Worm (Caenorhabditis elegans) whole organism, young adult: ENCODE data around the gene col-187.

ENCODE experiments used
- B0019.2 ChIP-seq: fragments of 200-800 bp; sonication (Bioruptor generic); conservative IDR thresholded peaks from 2 replicates; pipeline ENCODE4 v1.3.6; 2022; ENCODE audit warnings: missing genetic modification reagents, missing genetic modification characterization, missing compliant biosample characterization
- B0261.1 ChIP-seq: sonication (generic microtip); optimal IDR thresholded peaks from 2 replicates; lab custom pipeline; 2016; ENCODE audit warnings: mild to moderate bottlenecking, missing genetic modification characterization, moderate library complexity, missing compliant biosample characterization
- B0336.3 ChIP-seq: fragments of 200-800 bp; sonication (Bioruptor generic); IDR thresholded peaks from 2 replicates; pipeline ENCODE4 v1.3.6; 2022; ENCODE audit warnings: missing genetic modification characterization, missing compliant biosample characterization
- F33H1.4 ChIP-seq: fragments of 200-800 bp; sonication (Bioruptor generic); IDR thresholded peaks from 2 replicates; pipeline ENCODE4 v1.3.6; 2022; ENCODE audit warnings: missing genetic modification reagents, missing genetic modification characterization, missing compliant biosample characterization
- F39B2.1 ChIP-seq: fragments of 200-800 bp; sonication (Bioruptor generic); IDR thresholded peaks from 2 replicates; pipeline ENCODE4 v1.3.6; 2022; ENCODE audit warnings: missing genetic modification reagents, missing genetic modification characterization, missing compliant biosample characterization
- F55B11.4 ChIP-seq: sonication (generic microtip); optimal IDR thresholded peaks from 2 replicates; lab custom pipeline; 2016; ENCODE audit warnings: missing compliant biosample characterization, missing genetic modification characterization, borderline replicate concordance; ENCODE audit not compliant: insufficient read depth
- F57C9.4 ChIP-seq: sonication (generic microtip); optimal IDR thresholded peaks from 2 replicates; lab custom pipeline; 2017; ENCODE audit warnings: mild to moderate bottlenecking, missing genetic modification characterization, missing compliant biosample characterization
- K11D2.4 ChIP-seq: fragments of 200-800 bp; sonication (Bioruptor generic); IDR thresholded peaks from 2 replicates; pipeline ENCODE4 v1.3.6; 2022; ENCODE audit warnings: missing genetic modification reagents, missing genetic modification characterization, missing compliant biosample characterization
- K12H6.12 ChIP-seq: fragments of 200-800 bp; sonication (Bioruptor generic); optimal IDR thresholded peaks from 2 replicates; lab custom pipeline; 2018; ENCODE audit warnings: mild to moderate bottlenecking, missing genetic modification characterization, missing compliant biosample characterization
- T07F8.4 ChIP-seq: sonication (generic microtip); optimal IDR thresholded peaks from 2 replicates; lab custom pipeline; 2016; ENCODE audit warnings: mild to moderate bottlenecking, missing genetic modification characterization, moderate library complexity, missing compliant biosample characterization
- Y67H2A.10 ChIP-seq: fragments of 200-800 bp; sonication (Bioruptor generic); conservative IDR thresholded peaks from 2 replicates; pipeline ENCODE4 v1.3.6; 2022; ENCODE audit warnings: missing genetic modification reagents, missing genetic modification characterization, missing compliant biosample characterization
- ama-1 ChIP-seq, 3 experiments: fragments of 150-350 bp in 1 of 3; sonication (generic microtip) in 2 of 3; optimal IDR thresholded peaks; 2 replicates each; lab custom pipeline; 2014 to 2018; ENCODE audit warnings: missing biosample characterization in 2 of 3, missing genetic modification characterization in 2 of 3, missing genetic modification reagents in 2 of 3
- atf-7 ChIP-seq: sonication (generic microtip); optimal IDR thresholded peaks from 2 replicates; lab custom pipeline; 2017; ENCODE audit warnings: mild to moderate bottlenecking, missing genetic modification characterization, missing compliant biosample characterization
- bed-1 ChIP-seq: fragments of 200-800 bp; sonication (Bioruptor generic); IDR thresholded peaks from 2 replicates; pipeline ENCODE4 v1.3.6; 2022; ENCODE audit warnings: missing genetic modification reagents, missing genetic modification characterization, missing compliant biosample characterization
- cebp-1 ChIP-seq, 2 experiments: fragments of 200-800 bp in 1 of 2; sonication (Bioruptor generic) in 1 of 2; sonication (generic microtip) in 1 of 2; IDR thresholded peaks in 1 of 2; optimal IDR thresholded peaks in 1 of 2; 2 replicates each; pipeline versions ENCODE4 v1.3.6 to Lab custom; 2017 to 2022; ENCODE audit warnings: missing compliant biosample characterization in 2 of 2, missing genetic modification characterization in 2 of 2, mild to moderate bottlenecking in 1 of 2, missing genetic modification reagents in 1 of 2, moderate library complexity in 1 of 2
- cebp-2 ChIP-seq: fragments of 200-800 bp; sonication (Bioruptor generic); IDR thresholded peaks from 2 replicates; pipeline ENCODE4 v1.3.6; 2022; ENCODE audit warnings: missing genetic modification characterization, missing compliant biosample characterization
- ceh-100 ChIP-seq: fragments of 200-800 bp; sonication (Bioruptor generic); IDR thresholded peaks from 2 replicates; pipeline ENCODE4 v1.3.6; 2022; ENCODE audit warnings: missing genetic modification reagents, missing genetic modification characterization, missing compliant biosample characterization
- ceh-27 ChIP-seq: fragments of 200-800 bp; sonication (Bioruptor generic); optimal IDR thresholded peaks from 2 replicates; lab custom pipeline; 2018; ENCODE audit warnings: mild to moderate bottlenecking, missing genetic modification characterization, moderate library complexity, missing compliant biosample characterization
- ceh-40 ChIP-seq: fragments of 200-800 bp; sonication (Bioruptor generic); IDR thresholded peaks from 2 replicates; pipeline ENCODE4 v1.3.6; 2022; ENCODE audit warnings: missing genetic modification characterization, missing compliant biosample characterization
- chd-7 ChIP-seq: sonication (generic microtip); optimal IDR thresholded peaks from 2 replicates; lab custom pipeline; 2016; ENCODE audit warnings: mild to moderate bottlenecking, missing genetic modification characterization, moderate library complexity, missing compliant biosample characterization
- die-1 ChIP-seq: sonication (generic microtip); optimal IDR thresholded peaks from 2 replicates; lab custom pipeline; 2016; ENCODE audit warnings: missing genotype, mild to moderate bottlenecking, missing genetic modification characterization, missing compliant biosample characterization
- dox-1 ChIP-seq: fragments of 200-800 bp; sonication (Bioruptor generic); IDR thresholded peaks from 2 replicates; pipeline ENCODE4 v1.3.6; 2022; ENCODE audit warnings: missing genetic modification reagents, missing genetic modification characterization, missing compliant biosample characterization
- dpff-1 ChIP-seq: sonication (generic microtip); optimal IDR thresholded peaks from 2 replicates; lab custom pipeline; 2017; ENCODE audit warnings: mild to moderate bottlenecking, missing genetic modification characterization, missing compliant biosample characterization
- efl-1 ChIP-seq: fragments of 150-350 bp; optimal IDR thresholded peaks from 2 replicates; lab custom pipeline; 2014; ENCODE audit warnings: missing biosample characterization, missing genetic modification reagents, missing genetic modification characterization
- fkh-3 ChIP-seq: sonication (generic microtip); optimal IDR thresholded peaks from 2 replicates; lab custom pipeline; 2016; ENCODE audit warnings: mild to moderate bottlenecking, missing genetic modification characterization, missing compliant biosample characterization
- hlh-12 ChIP-seq: sonication (generic microtip); optimal IDR thresholded peaks from 2 replicates; lab custom pipeline; 2016; ENCODE audit warnings: missing genetic modification characterization, missing compliant biosample characterization
- hlh-26 ChIP-seq: fragments of 200-800 bp; sonication (Bioruptor generic); conservative IDR thresholded peaks from 2 replicates; pipeline ENCODE4 v1.3.6; 2022; ENCODE audit warnings: missing genetic modification reagents, missing genetic modification characterization, missing compliant biosample characterization
- hmg-20 ChIP-seq: fragments of 200-800 bp; sonication (Bioruptor generic); IDR thresholded peaks from 2 replicates; pipeline ENCODE4 v1.3.6; 2022; ENCODE audit warnings: missing genetic modification reagents, missing genetic modification characterization, missing compliant biosample characterization
- let-526 ChIP-seq: fragments of 200-800 bp; sonication (Bioruptor generic); IDR thresholded peaks from 2 replicates; pipeline ENCODE4 v1.3.6; 2022; ENCODE audit warnings: missing genetic modification reagents, missing genetic modification characterization, missing compliant biosample characterization
- let-607 ChIP-seq, 2 experiments: fragments of 200-800 bp in 1 of 2; sonication (Bioruptor generic) in 1 of 2; sonication (generic microtip) in 1 of 2; optimal IDR thresholded peaks; 2 replicates each; lab custom pipeline; 2016 to 2018; ENCODE audit warnings: mild to moderate bottlenecking in 2 of 2, missing compliant biosample characterization in 2 of 2, missing genetic modification characterization in 2 of 2, moderate library complexity in 2 of 2, missing genotype in 1 of 2
- lin-26 ChIP-seq: fragments of 200-800 bp; sonication (Bioruptor generic); IDR thresholded peaks from 2 replicates; pipeline ENCODE4 v1.3.6; 2022; ENCODE audit warnings: missing genetic modification reagents, missing genetic modification characterization, missing compliant biosample characterization
- lin-35 ChIP-seq, 3 experiments: fragments of 150-350 bp in 2 of 3; sonication (generic microtip) in 1 of 3; optimal IDR thresholded peaks; 2 replicates each; lab custom pipeline; 2014 to 2018; ENCODE audit warnings: missing biosample characterization in 3 of 3, missing genetic modification characterization in 3 of 3, missing genetic modification reagents in 3 of 3
- lin-54 ChIP-seq: fragments of 200-800 bp; sonication (Bioruptor generic); optimal IDR thresholded peaks from 2 replicates; lab custom pipeline; 2018; ENCODE audit warnings: mild to moderate bottlenecking, missing genetic modification characterization, missing compliant biosample characterization
- lsl-1 ChIP-seq: fragments of 200-800 bp; sonication (Bioruptor generic); optimal IDR thresholded peaks from 2 replicates; lab custom pipeline; 2018; ENCODE audit warnings: mild to moderate bottlenecking, missing genetic modification characterization, moderate library complexity, missing compliant biosample characterization
- madf-6 ChIP-seq: fragments of 200-800 bp; sonication (Bioruptor generic); IDR thresholded peaks from 2 replicates; pipeline ENCODE4 v1.3.6; 2022; ENCODE audit warnings: missing genetic modification reagents, missing genetic modification characterization, missing compliant biosample characterization
- nfya-2 ChIP-seq: fragments of 200-800 bp; sonication (Bioruptor generic); IDR thresholded peaks from 2 replicates; pipeline ENCODE4 v1.3.6; 2022; ENCODE audit warnings: missing genetic modification reagents, missing genetic modification characterization, missing compliant biosample characterization
- nhr-27 ChIP-seq: fragments of 200-800 bp; sonication (Bioruptor generic); optimal IDR thresholded peaks from 2 replicates; lab custom pipeline; 2018; ENCODE audit warnings: mild to moderate bottlenecking, missing genetic modification characterization, moderate library complexity, missing compliant biosample characterization
- pha-4 ChIP-seq: fragments of 150-350 bp; sonication (generic microtip); optimal IDR thresholded peaks from 2 replicates; lab custom pipeline; 2014; ENCODE audit warnings: missing biosample characterization, missing genetic modification reagents, missing genetic modification characterization
- rcor-1 ChIP-seq: fragments of 200-800 bp; sonication (Bioruptor generic); IDR thresholded peaks from 2 replicates; pipeline ENCODE4 v1.3.6; 2022; ENCODE audit warnings: missing genetic modification reagents, missing genetic modification characterization, missing compliant biosample characterization
- sea-2 ChIP-seq: fragments of 200-800 bp; sonication (Bioruptor generic); IDR thresholded peaks from 2 replicates; pipeline ENCODE4 v1.3.6; 2022; ENCODE audit warnings: missing genetic modification characterization, missing compliant biosample characterization
- snpc-1.1 ChIP-seq: sonication (generic microtip); optimal IDR thresholded peaks from 2 replicates; lab custom pipeline; 2017; ENCODE audit warnings: missing genetic modification characterization, mild to moderate bottlenecking, missing compliant biosample characterization, antibody characterized with exemption, moderate library complexity, missing genotype, missing genetic modification reagents; ENCODE audit not compliant: insufficient read depth
- tbp1 ChIP-seq: fragments of 200-800 bp; sonication (Bioruptor generic); optimal IDR thresholded peaks from 2 replicates; lab custom pipeline; 2018; ENCODE audit warnings: mild to moderate bottlenecking, missing genetic modification characterization, missing compliant biosample characterization
- tbx-9 ChIP-seq: sonication (generic microtip); optimal IDR thresholded peaks from 2 replicates; lab custom pipeline; 2016; ENCODE audit warnings: borderline replicate concordance, missing genetic modification characterization, inconsistent platforms, missing compliant biosample characterization
- tlf-1 ChIP-seq: fragments of 200-800 bp; sonication (Bioruptor generic); optimal IDR thresholded peaks from 2 replicates; lab custom pipeline; 2018; ENCODE audit warnings: mild to moderate bottlenecking, missing genetic modification characterization, missing compliant biosample characterization
- zim-3 ChIP-seq: sonication (generic microtip); optimal IDR thresholded peaks from 2 replicates; lab custom pipeline; 2017; ENCODE audit warnings: mild to moderate bottlenecking, missing genetic modification characterization, moderate library complexity, missing compliant biosample characterization
- ztf-22 ChIP-seq: fragments of 200-800 bp; sonication (Bioruptor generic); optimal IDR thresholded peaks from 2 replicates; lab custom pipeline; 2018; ENCODE audit warnings: mild to moderate bottlenecking, missing genetic modification characterization, moderate library complexity, missing compliant biosample characterization
- ztf-3 ChIP-seq: fragments of 200-800 bp; sonication (Bioruptor generic); optimal IDR thresholded peaks from 2 replicates; lab custom pipeline; 2018; ENCODE audit warnings: mild to moderate bottlenecking, missing genetic modification characterization, missing compliant biosample characterization

col-187 gene

DNA sequence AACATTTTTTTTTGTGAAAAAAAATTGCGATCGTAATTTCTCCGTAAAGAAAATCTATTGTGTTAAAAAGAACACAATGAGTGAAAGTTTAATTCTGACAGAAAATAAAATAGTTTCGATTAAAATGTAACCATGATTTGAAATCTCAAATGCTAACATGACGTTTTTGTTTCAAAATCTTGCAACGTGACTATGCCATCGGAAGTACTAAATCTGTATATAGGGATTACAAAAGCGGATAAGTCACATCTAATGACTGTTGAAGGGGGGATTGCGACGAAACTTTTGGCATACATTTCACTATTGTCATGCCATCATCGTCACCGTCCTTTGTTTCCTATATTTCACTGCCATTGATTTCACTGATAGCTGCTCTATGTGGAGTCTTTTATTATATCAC lies at the start of gene col-187:
Gene col-187 (plus strand): TSS at position 301 of the 400 bp plus-strand sequence.
- TF ChIP-seq nfya-2 (GFP tag; lab: Robert Waterston, UW) (no peak), tlf-1 (GFP tag; lab: Kevin White, UChicago) (no peak), let-607 (tag; optimal IDR thresholded peaks at IDR 0.05; lab: Kevin White, UChicago) (no peak), K11D2.4 (no peak), cebp-1 (GFP tag; IDR thresholded peaks at IDR 0.05; lab: Robert Waterston, UW) (no peak), cebp-1 (tag; optimal IDR thresholded peaks at IDR 0.05; lab: Kevin White, UChicago) (no peak), hlh-26 (GFP tag; lab: Robert Waterston, UW) (no peak), ceh-27 (no peak), atf-7 (no peak), ama-1 (optimal IDR thresholded peaks at IDR 0.05; lab: Kevin White, UChicago) (no peak), ama-1 (GFP tag; optimal IDR thresholded peaks at IDR 0.05; lab: Kevin White, UChicago) (no peak), ztf-3 (GFP tag; lab: Kevin White, UChicago) (no peak), tbp1 (no peak), dpff-1 (tag; lab: Kevin White, UChicago) (no peak), F33H1.4 (GFP tag; lab: Robert Waterston, UW) (no peak), F39B2.1 (GFP tag; lab: Robert Waterston, UW) (no peak), efl-1 (no peak)
- TF ChIP-seq, all 124 proteins: peak for 0

DNA sequence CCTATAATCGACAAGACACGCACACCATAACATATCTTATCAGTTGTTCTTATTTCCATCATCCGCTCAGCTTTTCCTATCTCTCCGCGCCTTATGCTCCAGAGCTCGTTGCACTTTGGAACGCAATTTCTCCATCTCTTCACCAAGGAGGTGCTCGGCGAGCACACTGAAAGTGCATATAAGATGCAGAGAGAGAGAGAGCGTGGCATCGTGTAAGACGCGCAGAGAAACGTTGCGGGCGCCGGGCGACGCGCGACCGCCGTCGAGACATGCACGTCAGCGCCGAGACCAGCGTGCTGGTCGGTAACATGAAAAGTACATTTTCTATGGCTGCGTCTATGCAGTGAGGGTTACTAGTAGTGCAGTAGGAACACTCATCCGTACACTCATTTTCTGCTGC lies 48.1 kb upstream of the col-187 start:
- no peak for TF ChIP-seq hlh-12 (tag; lab: Kevin White, UChicago)
- no peak for TF ChIP-seq pha-4
- TF ChIP-seq ceh-27: peak; percentile 59
- TF ChIP-seq bed-1 (GFP tag; lab: Robert Waterston, UW): no peak
- no peak for TF ChIP-seq cebp-2 (GFP tag; lab: Robert Waterston, UW)
- no peak for TF ChIP-seq tbx-9 (tag; lab: Kevin White, UChicago)
- no peak for TF ChIP-seq snpc-1.1 (tag; lab: Kevin White, UChicago)
- no peak for TF ChIP-seq sea-2 (GFP tag; lab: Robert Waterston, UW)
- no peak for TF ChIP-seq fkh-3
- no peak for TF ChIP-seq die-1 (tag; lab: Kevin White, UChicago)
- peak; percentile 10 for TF ChIP-seq lin-54 (GFP tag; lab: Kevin White, UChicago)
- TF ChIP-seq F55B11.4: no peak
- no peak for TF ChIP-seq zim-3 (tag; lab: Kevin White, UChicago)
- TF ChIP-seq B0019.2 (GFP tag; lab: Robert Waterston, UW): no peak
- no peak for TF ChIP-seq F57C9.4
- no peak for TF ChIP-seq lin-26 (GFP tag; lab: Robert Waterston, UW)
- peak; percentile 70 for TF ChIP-seq K12H6.12 (tag; lab: Kevin White, UChicago)
- no peak for TF ChIP-seq B0261.1
- TF ChIP-seq lin-35 (GFP tag; optimal IDR thresholded peaks at IDR 0.05; lab: Kevin White, UChicago): no peak
- TF ChIP-seq let-526 (GFP tag; lab: Robert Waterston, UW): no peak; the same call in 1 of the 2 replicates
- TF ChIP-seq lsl-1 (GFP tag; lab: Kevin White, UChicago): no peak
- no peak for TF ChIP-seq hmg-20 (GFP tag; lab: Robert Waterston, UW)
- TF ChIP-seq Y67H2A.10: no peak
- TF ChIP-seq rcor-1 (GFP tag; lab: Robert Waterston, UW): 0 out of 2 replicates have a peak, but pooled peaks have one; percentile 11
- no peak for TF ChIP-seq ceh-100
- TF ChIP-seq B0336.3 (GFP tag; lab: Robert Waterston, UW): no peak
- no peak for TF ChIP-seq T07F8.4
- no peak for TF ChIP-seq madf-6
- no peak for TF ChIP-seq F33H1.4 (GFP tag; lab: Robert Waterston, UW)
- peak; percentile 83; the same call in 1 of the 2 replicates for TF ChIP-seq dox-1 (GFP tag; lab: Robert Waterston, UW)
- no peak for TF ChIP-seq nhr-27
- TF ChIP-seq chd-7 (tag; lab: Kevin White, UChicago): peak; percentile 75
- TF ChIP-seq ceh-40 (GFP tag; lab: Robert Waterston, UW): no peak
- peak; percentile 85 for TF ChIP-seq atf-7
- TF ChIP-seq ztf-22: peak; percentile 70
- no peak for TF ChIP-seq hlh-26 (GFP tag; lab: Robert Waterston, UW)
